Worm (Caenorhabditis elegans): ENCODE data around the gene cpf-2.

- TF ChIP-seq blmp-1 (tag; optimal IDR thresholded peaks at IDR 0.05) (no peak), ceh-82 (tag; optimal IDR thresholded peaks at IDR 0.05) (peak in 1 of 3 experiments; percentile 24), nhr-237 (tag; optimal IDR thresholded peaks at IDR 0.05) (no peak), lin-13 (GFP tag; optimal IDR thresholded peaks at IDR 0.05) (no peak), zag-1 (tag; optimal IDR thresholded peaks at IDR 0.05) (no peak), lsy-2 (tag; optimal IDR thresholded peaks at IDR 0.05) (peak in 1 of 2 experiments; percentile 29), egl-27 (tag; optimal IDR thresholded peaks at IDR 0.05) (no peak), unc-62 (GFP tag; optimal IDR thresholded peaks at IDR 0.05) (no peak), ztf-11 (tag; optimal IDR thresholded peaks at IDR 0.05) (no peak), lin-15B (tag; optimal IDR thresholded peaks at IDR 0.05) (no peak), grh-1 (GFP tag; IDR thresholded peaks at IDR 0.05) (no peak), jun-1 (tag; optimal IDR thresholded peaks at IDR 0.05) (no peak), isw-1 (GFP tag; IDR thresholded peaks at IDR 0.05) (no peak), tbx-2 (tag; optimal IDR thresholded peaks at IDR 0.05) (no peak)
These were observed 9.3 kb upstream of the cpf-2 start for ce11 chrIII:13277881-13278500.

Data from whole organism, L1 larva.